Worm (Caenorhabditis elegans) whole organism, young adult: ENCODE measurements around the gene ckb-1.

Experiments used
- B0261.1 ChIP-seq: sonication (generic microtip); optimal IDR thresholded peaks from 2 replicates; lab custom pipeline; 2016; ENCODE audit warnings: mild to moderate bottlenecking, missing genetic modification characterization, moderate library complexity, missing compliant biosample characterization
- F22D6.2 ChIP-seq: sonication (generic microtip); optimal IDR thresholded peaks from 2 replicates; lab custom pipeline; 2016; ENCODE audit warnings: mild to moderate bottlenecking, missing genetic modification characterization, missing compliant biosample characterization
- F49E8.2 ChIP-seq: sonication (generic microtip); optimal IDR thresholded peaks from 3 replicates; lab custom pipeline; 2017; ENCODE audit warnings: missing genetic modification characterization, mild to moderate bottlenecking, missing compliant biosample characterization, antibody characterized with exemption, moderate library complexity; ENCODE audit not compliant: insufficient read depth
- T07F8.4 ChIP-seq: sonication (generic microtip); optimal IDR thresholded peaks from 2 replicates; lab custom pipeline; 2016; ENCODE audit warnings: mild to moderate bottlenecking, missing genetic modification characterization, moderate library complexity, missing compliant biosample characterization
- T26A5.8 ChIP-seq: sonication (generic microtip); optimal IDR thresholded peaks from 2 replicates; lab custom pipeline; 2016; ENCODE audit warnings: missing genetic modification characterization, missing compliant biosample characterization
- Y53F4B.3 ChIP-seq: fragments of 200-800 bp; sonication (Bioruptor generic); IDR thresholded peaks from 2 replicates; pipeline ENCODE4 v1.3.6; 2022; ENCODE audit warnings: missing genetic modification reagents, missing genetic modification characterization, missing compliant biosample characterization
- Y56A3A.18 ChIP-seq: fragments of 200-800 bp; sonication (Bioruptor generic); IDR thresholded peaks from 2 replicates; pipeline ENCODE4 v1.3.6; 2022; ENCODE audit warnings: missing genetic modification reagents, missing genetic modification characterization, missing compliant biosample characterization
- Y79H2A.3 ChIP-seq: fragments of 200-800 bp; sonication (Bioruptor generic); conservative IDR thresholded peaks from 2 replicates; pipeline ENCODE4 v1.3.6; 2022; ENCODE audit warnings: missing genetic modification reagents, missing genetic modification characterization, missing compliant biosample characterization
- Y95B8A.8 ChIP-seq: fragments of 200-800 bp; sonication (Bioruptor generic); IDR thresholded peaks from 2 replicates; pipeline ENCODE4 v1.3.6; 2022; ENCODE audit warnings: missing genetic modification reagents, missing genetic modification characterization, missing compliant biosample characterization
- akir-1 ChIP-seq: fragments of 200-800 bp; sonication (Bioruptor generic); optimal IDR thresholded peaks from 2 replicates; lab custom pipeline; 2018; ENCODE audit warnings: mild to moderate bottlenecking, missing genetic modification characterization, moderate library complexity, missing compliant biosample characterization
- ama-1 ChIP-seq, 3 experiments: fragments of 150-350 bp in 1 of 3; sonication (generic microtip) in 2 of 3; optimal IDR thresholded peaks; 2 replicates each; lab custom pipeline; 2014 to 2018; ENCODE audit warnings: missing biosample characterization in 2 of 3, missing genetic modification characterization in 2 of 3, missing genetic modification reagents in 2 of 3
- attf-5 ChIP-seq: fragments of 200-800 bp; sonication (Bioruptor generic); optimal IDR thresholded peaks from 2 replicates; lab custom pipeline; 2018; ENCODE audit warnings: mild to moderate bottlenecking, missing genetic modification characterization, missing compliant biosample characterization
- ceh-27 ChIP-seq: fragments of 200-800 bp; sonication (Bioruptor generic); optimal IDR thresholded peaks from 2 replicates; lab custom pipeline; 2018; ENCODE audit warnings: mild to moderate bottlenecking, missing genetic modification characterization, moderate library complexity, missing compliant biosample characterization
- die-1 ChIP-seq: sonication (generic microtip); optimal IDR thresholded peaks from 2 replicates; lab custom pipeline; 2016; ENCODE audit warnings: missing genotype, mild to moderate bottlenecking, missing genetic modification characterization, missing compliant biosample characterization
- dpl-1 ChIP-seq: fragments of 150-350 bp; optimal IDR thresholded peaks from 2 replicates; lab custom pipeline; 2014; ENCODE audit warnings: missing biosample characterization, missing genetic modification reagents, missing genetic modification characterization
- efl-1 ChIP-seq: fragments of 150-350 bp; optimal IDR thresholded peaks from 2 replicates; lab custom pipeline; 2014; ENCODE audit warnings: missing biosample characterization, missing genetic modification reagents, missing genetic modification characterization
- egl-18 ChIP-seq: fragments of 200-800 bp; sonication (Bioruptor generic); IDR thresholded peaks from 2 replicates; pipeline ENCODE4 v1.3.6; 2022; ENCODE audit warnings: missing genetic modification reagents, missing genetic modification characterization, missing compliant biosample characterization
- egl-44 ChIP-seq: fragments of 200-800 bp; sonication (Bioruptor generic); IDR thresholded peaks from 2 replicates; pipeline ENCODE4 v1.3.6; 2022; ENCODE audit warnings: missing genetic modification reagents, missing genetic modification characterization, missing compliant biosample characterization
- ekl-4 ChIP-seq: fragments of 200-800 bp; sonication (Bioruptor generic); IDR thresholded peaks from 2 replicates; pipeline ENCODE4 v1.3.6; 2022; ENCODE audit warnings: missing genetic modification reagents, missing genetic modification characterization, missing compliant biosample characterization
- fkh-3 ChIP-seq: sonication (generic microtip); optimal IDR thresholded peaks from 2 replicates; lab custom pipeline; 2016; ENCODE audit warnings: mild to moderate bottlenecking, missing genetic modification characterization, missing compliant biosample characterization
- hlh-26 ChIP-seq: fragments of 200-800 bp; sonication (Bioruptor generic); conservative IDR thresholded peaks from 2 replicates; pipeline ENCODE4 v1.3.6; 2022; ENCODE audit warnings: missing genetic modification reagents, missing genetic modification characterization, missing compliant biosample characterization
- hmg-1.2 ChIP-seq: fragments of 200-800 bp; sonication (Bioruptor generic); IDR thresholded peaks from 2 replicates; pipeline ENCODE4 v1.3.6; 2022; ENCODE audit warnings: missing genetic modification reagents, missing genetic modification characterization, missing compliant biosample characterization
- hsf-1 ChIP-seq: fragments of 200-800 bp; sonication (Bioruptor generic); IDR thresholded peaks from 2 replicates; pipeline ENCODE4 v1.3.6; 2022; ENCODE audit warnings: missing genetic modification reagents, missing genetic modification characterization, missing compliant biosample characterization
- lag-1 ChIP-seq: fragments of 200-800 bp; sonication (Bioruptor generic); IDR thresholded peaks from 2 replicates; pipeline ENCODE4 v1.3.6; 2022; ENCODE audit warnings: missing genetic modification reagents, missing genetic modification characterization, missing compliant biosample characterization
- let-607 ChIP-seq, 2 experiments: fragments of 200-800 bp in 1 of 2; sonication (Bioruptor generic) in 1 of 2; sonication (generic microtip) in 1 of 2; optimal IDR thresholded peaks; 2 replicates each; lab custom pipeline; 2016 to 2018; ENCODE audit warnings: mild to moderate bottlenecking in 2 of 2, missing compliant biosample characterization in 2 of 2, missing genetic modification characterization in 2 of 2, moderate library complexity in 2 of 2, missing genotype in 1 of 2
- madf-8 ChIP-seq: fragments of 200-800 bp; sonication (Bioruptor generic); conservative IDR thresholded peaks from 2 replicates; pipeline ENCODE4 v1.3.6; 2022; ENCODE audit warnings: missing genetic modification reagents, missing genetic modification characterization, missing compliant biosample characterization
- nfya-1 ChIP-seq: sonication (generic microtip); optimal IDR thresholded peaks from 2 replicates; lab custom pipeline; 2017; ENCODE audit warnings: antibody characterized with exemption, missing compliant biosample characterization, missing genetic modification characterization, borderline replicate concordance; ENCODE audit not compliant: insufficient read depth
- nfya-2 ChIP-seq: fragments of 200-800 bp; sonication (Bioruptor generic); IDR thresholded peaks from 2 replicates; pipeline ENCODE4 v1.3.6; 2022; ENCODE audit warnings: missing genetic modification reagents, missing genetic modification characterization, missing compliant biosample characterization
- nhr-179 ChIP-seq: sonication (generic microtip); optimal IDR thresholded peaks from 2 replicates; lab custom pipeline; 2016; ENCODE audit warnings: mild to moderate bottlenecking, missing genetic modification characterization, missing compliant biosample characterization
- nhr-90 ChIP-seq: sonication (generic microtip); optimal IDR thresholded peaks from 2 replicates; lab custom pipeline; 2016; ENCODE audit warnings: missing genotype, mild to moderate bottlenecking, missing genetic modification characterization, missing compliant biosample characterization
- pha-4 ChIP-seq: fragments of 150-350 bp; sonication (generic microtip); optimal IDR thresholded peaks from 2 replicates; lab custom pipeline; 2014; ENCODE audit warnings: missing biosample characterization, missing genetic modification reagents, missing genetic modification characterization
- rec-8 ChIP-seq, 2 experiments: sonication (generic microtip); optimal IDR thresholded peaks; 2 replicates each; lab custom pipeline; 2016; ENCODE audit warnings: mild to moderate bottlenecking in 2 of 2, missing genetic modification characterization in 2 of 2, missing genetic modification reagents in 2 of 2, missing genotype in 2 of 2, missing biosample characterization in 1 of 2, missing compliant biosample characterization in 1 of 2, moderate library complexity in 1 of 2
- rpc-1 ChIP-seq, 2 experiments: fragments of 150-350 bp in 1 of 2; sonication (generic microtip) in 1 of 2; optimal IDR thresholded peaks; 2 replicates each; lab custom pipeline; 2014 to 2018; ENCODE audit warnings: missing biosample characterization in 1 of 2, missing genetic modification characterization in 1 of 2, missing genetic modification reagents in 1 of 2, missing genotype in 1 of 2
- sdz-38 ChIP-seq: sonication (generic microtip); optimal IDR thresholded peaks from 2 replicates; lab custom pipeline; 2016; ENCODE audit warnings: missing genotype, missing genetic modification characterization, missing compliant biosample characterization
- sea-2 ChIP-seq: fragments of 200-800 bp; sonication (Bioruptor generic); IDR thresholded peaks from 2 replicates; pipeline ENCODE4 v1.3.6; 2022; ENCODE audit warnings: missing genetic modification characterization, missing compliant biosample characterization
- snpc-3.4 ChIP-seq: sonication (generic microtip); optimal IDR thresholded peaks from 2 replicates; lab custom pipeline; 2017; ENCODE audit warnings: missing genetic modification characterization, mild to moderate bottlenecking, missing compliant biosample characterization, antibody characterized with exemption, moderate library complexity, missing genotype, missing genetic modification reagents
- snpc-4 ChIP-seq, 5 experiments: fragments of 150-350 bp in 1 of 5; sonication (generic microtip) in 4 of 5; optimal IDR thresholded peaks; 2 replicates each; lab custom pipeline; 2014 to 2018; ENCODE audit warnings: missing genetic modification characterization in 5 of 5, missing biosample characterization in 3 of 5, antibody characterized with exemption in 2 of 5, mild to moderate bottlenecking in 2 of 5, missing compliant biosample characterization in 2 of 5, missing genotype in 2 of 5, moderate library complexity in 2 of 5, missing genetic modification reagents in 1 of 5
- somi-1 ChIP-seq: fragments of 200-800 bp; sonication (Bioruptor generic); optimal IDR thresholded peaks from 2 replicates; lab custom pipeline; 2018; ENCODE audit warnings: mild to moderate bottlenecking, missing genetic modification characterization, missing compliant biosample characterization
- sptf-2 ChIP-seq: fragments of 200-800 bp; sonication (Bioruptor generic); optimal IDR thresholded peaks from 2 replicates; lab custom pipeline; 2018; ENCODE audit warnings: mild to moderate bottlenecking, missing genetic modification characterization, missing compliant biosample characterization
- zim-3 ChIP-seq: sonication (generic microtip); optimal IDR thresholded peaks from 2 replicates; lab custom pipeline; 2017; ENCODE audit warnings: mild to moderate bottlenecking, missing genetic modification characterization, moderate library complexity, missing compliant biosample characterization
- ztf-3 ChIP-seq: fragments of 200-800 bp; sonication (Bioruptor generic); optimal IDR thresholded peaks from 2 replicates; lab custom pipeline; 2018; ENCODE audit warnings: mild to moderate bottlenecking, missing genetic modification characterization, missing compliant biosample characterization
- ztf-6 ChIP-seq: fragments of 200-800 bp; sonication (Bioruptor generic); IDR thresholded peaks from 2 replicates; pipeline ENCODE4 v1.3.6; 2022; ENCODE audit warnings: missing genetic modification reagents, missing genetic modification characterization, missing compliant biosample characterization

Gene ckb-1

DNA sequence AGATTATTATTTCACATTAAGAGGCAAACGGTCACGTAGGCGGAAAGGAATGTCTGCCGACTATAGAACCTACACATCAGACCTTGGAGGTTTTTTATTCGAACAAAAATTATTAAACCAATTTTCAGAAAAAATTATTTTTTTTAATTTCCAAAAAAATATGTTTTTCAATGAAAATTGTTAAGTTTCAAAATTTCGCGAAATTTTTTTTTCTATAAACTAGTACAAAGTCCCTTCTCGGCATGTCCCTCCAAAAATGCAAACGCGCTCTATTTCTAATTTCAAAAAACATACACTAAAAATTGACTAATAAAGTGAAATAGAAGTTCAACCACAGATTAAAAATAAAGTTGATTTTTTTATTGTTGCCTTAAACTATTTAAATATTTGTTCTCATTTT lies at the start of gene ckb-1:
Gene ckb-1 (plus strand): TSS at position 301 of the 400 bp plus-strand sequence.
- TF ChIP-seq egl-18 = no peak
- TF ChIP-seq sptf-2 (GFP tag; lab: Kevin White, UChicago) = no peak
- no peak for TF ChIP-seq lag-1 (GFP tag; lab: Robert Waterston, UW)
- TF ChIP-seq die-1 (tag; lab: Kevin White, UChicago) = no peak
- TF ChIP-seq nhr-179 = no peak
- no peak for TF ChIP-seq T07F8.4 (tag; lab: Kevin White, UChicago)
- TF ChIP-seq egl-44 (GFP tag; lab: Robert Waterston, UW) = no peak
- no peak for TF ChIP-seq fkh-3
- no peak for TF ChIP-seq B0261.1 (tag; lab: Kevin White, UChicago)

- TF ChIP-seq nhr-179 (no peak), Y56A3A.18 (GFP tag; lab: Robert Waterston, UW) (no peak), hmg-1.2 (GFP tag; lab: Robert Waterston, UW) (peak; percentile 20; the same call in 1 of the 2 replicates)
These were observed 47.9 kb upstream of the ckb-1 start, which contains the start of gene tag-131 for ce11 chrIII:4317065-4317752. Gene tag-131 (plus strand): TSS chrIII:4317702.

DNA sequence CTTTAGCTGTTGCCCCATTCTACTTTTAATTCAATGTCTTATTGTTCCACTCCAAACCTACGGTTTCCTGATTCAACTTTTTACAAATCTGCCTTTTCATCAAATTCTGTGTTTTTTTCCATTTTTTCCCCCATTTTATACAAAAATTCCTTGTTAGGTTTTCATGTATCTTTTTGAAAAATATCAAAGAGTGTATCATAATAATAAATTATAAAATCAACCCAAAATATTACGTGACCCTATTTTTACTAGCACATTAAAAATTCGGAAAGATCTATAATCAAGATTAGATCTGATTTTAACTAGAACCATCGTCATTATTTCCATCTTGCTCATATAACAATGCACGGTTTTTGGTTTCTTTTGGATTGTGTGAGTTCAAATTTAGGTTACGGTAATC lies 45.0 kb upstream of the ckb-1 start, which contains the start of gene H38K22.6:
Gene H38K22.6 (plus strand): TSS at position 301 of the 400 bp plus-strand sequence.
- no peak for TF ChIP-seq Y53F4B.3
- TF ChIP-seq nfya-2 (GFP tag; lab: Robert Waterston, UW) = no peak
- no peak for TF ChIP-seq ceh-27 (GFP tag; lab: Kevin White, UChicago)
- TF ChIP-seq efl-1 = no peak
- TF ChIP-seq nhr-90 (tag; lab: Kevin White, UChicago) = no peak
- no peak for TF ChIP-seq ztf-6 (GFP tag; lab: Robert Waterston, UW)
- TF ChIP-seq dpl-1 (GFP tag; lab: Kevin White, UChicago) = no peak
- no peak for TF ChIP-seq nfya-1 (tag; lab: Kevin White, UChicago)
- no peak for TF ChIP-seq akir-1 (GFP tag; lab: Kevin White, UChicago)
- no peak for TF ChIP-seq attf-5 (GFP tag; lab: Kevin White, UChicago)
- no peak for TF ChIP-seq ama-1 (optimal IDR thresholded peaks at IDR 0.05; lab: Kevin White, UChicago)
- no peak for TF ChIP-seq ama-1 (GFP tag; optimal IDR thresholded peaks at IDR 0.05; lab: Kevin White, UChicago)
- no peak for TF ChIP-seq T26A5.8
- TF ChIP-seq sea-2 = no peak
- no peak for TF ChIP-seq somi-1
- TF ChIP-seq Y95B8A.8 (GFP tag; lab: Robert Waterston, UW) = no peak
- TF ChIP-seq hsf-1 = no peak
- no peak for TF ChIP-seq pha-4 (tag; lab: Kevin White, UChicago)

- no peak for TF ChIP-seq snpc-3.4 (tag; lab: Kevin White, UChicago)
- TF ChIP-seq F49E8.2 (tag; lab: Kevin White, UChicago) = no peak
- no peak for TF ChIP-seq sptf-2 (GFP tag; lab: Kevin White, UChicago)
- TF ChIP-seq hsf-1 = no peak
- TF ChIP-seq let-607 (tag; optimal IDR thresholded peaks at IDR 0.05; lab: Kevin White, UChicago) = no peak
- no peak for TF ChIP-seq ekl-4
- no peak for TF ChIP-seq pha-4 (tag; lab: Kevin White, UChicago)
- TF ChIP-seq F22D6.2 = no peak
- TF ChIP-seq madf-8 (GFP tag; lab: Robert Waterston, UW) = no peak
- TF ChIP-seq rec-8 (tag; optimal IDR thresholded peaks at IDR 0.05; lab: Kevin White, UChicago) = no peak
- TF ChIP-seq hlh-26 = no peak
- no peak for TF ChIP-seq snpc-4 (GFP tag; optimal IDR thresholded peaks at IDR 0.05; lab: Kevin White, UChicago)
- no peak for TF ChIP-seq snpc-4 (tag; optimal IDR thresholded peaks at IDR 0.05; lab: Kevin White, UChicago)
- TF ChIP-seq zim-3 (tag; lab: Kevin White, UChicago) = no peak
- no peak for TF ChIP-seq rpc-1 (optimal IDR thresholded peaks at IDR 0.05; lab: Kevin White, UChicago)
- no peak for TF ChIP-seq rpc-1 (tag; optimal IDR thresholded peaks at IDR 0.05; lab: Kevin White, UChicago)
- TF ChIP-seq ztf-3 (GFP tag; lab: Kevin White, UChicago) = no peak
- no peak for TF ChIP-seq sdz-38 (tag; lab: Kevin White, UChicago)
- no peak for TF ChIP-seq nfya-1 (tag; lab: Kevin White, UChicago)
- TF ChIP-seq Y79H2A.3 (GFP tag; lab: Robert Waterston, UW) = no peak
These were observed 43.7 kb upstream of the ckb-1 start, which contains the start of gene H38K22.7 for ce11 chrIII:4321399-4321798. Gene H38K22.7 (plus strand): TSS chrIII:4321699.
